Worm (Caenorhabditis elegans): ENCODE measurements around the gene cyp-37A1.
A peak's percentile ranks its signal among the peaks of the same experiment; 100 is the strongest.

cyp-37A1 gene

DNA sequence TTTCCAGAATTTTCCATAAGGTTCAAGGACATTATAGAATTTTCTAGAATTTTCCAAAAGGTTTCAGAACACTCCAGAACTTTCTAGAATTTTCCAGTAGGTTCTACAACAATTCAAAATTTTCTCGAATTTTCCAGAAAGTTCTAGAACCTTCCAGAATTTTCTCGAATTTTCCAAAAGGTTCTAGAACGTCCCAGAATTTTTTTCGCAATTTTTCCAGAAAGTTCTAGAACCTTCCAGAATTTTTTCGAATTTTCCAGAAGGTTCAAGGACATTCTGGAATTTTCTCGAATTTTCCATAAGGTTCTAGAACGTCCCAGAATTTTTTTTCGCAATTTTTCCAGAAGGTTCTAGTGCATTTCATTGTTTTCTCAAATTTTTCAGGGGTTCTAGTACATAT lies 39.1 kb downstream of the cyp-37A1 start:
- TF ChIP-seq sma-9 (GFP tag; optimal IDR thresholded peaks at IDR 0.05) (no peak), sma-9 (tag; optimal IDR thresholded peaks at IDR 0.05) (no peak), nhr-21 (tag; optimal IDR thresholded peaks at IDR 0.05) (no peak), nhr-237 (tag; optimal IDR thresholded peaks at IDR 0.05) (no peak), alr-1 (tag; optimal IDR thresholded peaks at IDR 0.05) (no peak), mab-5 (tag; optimal IDR thresholded peaks at IDR 0.05) (no peak), ztf-11 (tag; optimal IDR thresholded peaks at IDR 0.05) (no peak), aly-2 (tag; optimal IDR thresholded peaks at IDR 0.05) (no peak), ceh-82 (tag; optimal IDR thresholded peaks at IDR 0.05) (no peak)

- TF ChIP-seq mbf-1 (tag; optimal IDR thresholded peaks at IDR 0.05) (no peak), zag-1 (tag; optimal IDR thresholded peaks at IDR 0.05) (peak; percentile 31), mab-5 (tag; optimal IDR thresholded peaks at IDR 0.05) (peak; percentile 59), nhr-12 (tag; optimal IDR thresholded peaks at IDR 0.05) (no peak), alr-1 (tag; optimal IDR thresholded peaks at IDR 0.05) (no peak), nhr-11 (tag; optimal IDR thresholded peaks at IDR 0.05) (no peak), Y55F3AM.14 (GFP tag; optimal IDR thresholded peaks at IDR 0.05) (peak; percentile 49), ztf-11 (tag; optimal IDR thresholded peaks at IDR 0.05) (no peak), lin-13 (GFP tag; optimal IDR thresholded peaks at IDR 0.05) (peak; percentile 90), R02D3.7 (tag; optimal IDR thresholded peaks at IDR 0.05) (no peak), unc-39 (tag; optimal IDR thresholded peaks at IDR 0.05) (no peak), egl-27 (tag; optimal IDR thresholded peaks at IDR 0.05) (peak; percentile 36), peb-1 (tag; optimal IDR thresholded peaks at IDR 0.05) (no peak), ztf-1 (GFP tag; conservative IDR thresholded peaks at IDR 0.05) (no peak), F13H6.1 (tag; optimal IDR thresholded peaks at IDR 0.05) (peak; percentile 78), nhr-23 (tag; optimal IDR thresholded peaks at IDR 0.05) (no peak), fos-1 (tag; optimal IDR thresholded peaks at IDR 0.05) (peak; percentile 65), nhr-237 (tag; optimal IDR thresholded peaks at IDR 0.05) (no peak), nhr-129 (tag; optimal IDR thresholded peaks at IDR 0.05) (peak; percentile 80), nhr-6 (tag; optimal IDR thresholded peaks at IDR 0.05) (no peak), C34F6.9 (tag; optimal IDR thresholded peaks at IDR 0.05) (peak; percentile 92), mdl-1 (tag; optimal IDR thresholded peaks at IDR 0.05) (no peak), ceh-82 (tag; optimal IDR thresholded peaks at IDR 0.05) (peak; percentile 29), sem-4 (tag; optimal IDR thresholded peaks at IDR 0.05) (peak; percentile 22), crh-2 (tag; optimal IDR thresholded peaks at IDR 0.05) (peak; percentile 83), unc-55 (GFP tag; optimal IDR thresholded peaks at IDR 0.05) (peak; percentile 93), lin-11 (tag; optimal IDR thresholded peaks at IDR 0.05) (peak; percentile 75), ZK546.5 (tag; optimal IDR thresholded peaks at IDR 0.05) (peak; percentile 15), skn-1 (tag; optimal IDR thresholded peaks at IDR 0.05) (peak; percentile 5), nhr-25 (tag; optimal IDR thresholded peaks at IDR 0.05) (peak; percentile 86), ceh-16 (tag; optimal IDR thresholded peaks at IDR 0.05) (no peak), lin-39 (tag; optimal IDR thresholded peaks at IDR 0.05) (no peak), sma-9 (GFP tag; optimal IDR thresholded peaks at IDR 0.05) (peak; percentile 72), sma-9 (tag; optimal IDR thresholded peaks at IDR 0.05) (no peak), dmd-4 (tag; optimal IDR thresholded peaks at IDR 0.05) (no peak), aly-2 (tag; optimal IDR thresholded peaks at IDR 0.05) (no peak), lsy-2 (tag; optimal IDR thresholded peaks at IDR 0.05) (peak; percentile 77 to 92), sma-3 (GFP tag; optimal IDR thresholded peaks at IDR 0.05) (peak; percentile 74), nhr-21 (tag; optimal IDR thresholded peaks at IDR 0.05) (peak; percentile 51), nhr-77 (tag; optimal IDR thresholded peaks at IDR 0.05) (peak; percentile 63), blmp-1 (tag; optimal IDR thresholded peaks at IDR 0.05; ENCODE audit: insufficient read depth) (peak; percentile 55), unc-62 (GFP tag; optimal IDR thresholded peaks at IDR 0.05) (no peak), snpc-4 (tag; optimal IDR thresholded peaks at IDR 0.05) (peak; percentile 84), elt-1 (tag; optimal IDR thresholded peaks at IDR 0.05) (no peak), gmeb-1 (tag; optimal IDR thresholded peaks at IDR 0.05) (peak; percentile 81)
Observed at ce11 chrII:13976161-13976560, 40.6 kb downstream of the cyp-37A1 start, which contains the start of gene Y39G8B.2. Gene Y39G8B.2, minus strand, starts transcription at chrII:13976221.

Data from whole organism, L2 larva.